Worm (Caenorhabditis elegans) whole organism, midembryonic: ENCODE measurements around the gene F46H6.5.

Source experiments
- flt-1 ChIP-seq: fragments of 200-800 bp; sonication (Bioruptor generic); IDR thresholded peaks from 2 replicates; pipeline ENCODE4 v1.3.6; 2022; ENCODE audit warnings: missing genetic modification characterization, missing compliant biosample characterization
- med-1 ChIP-seq: sonication (generic microtip); optimal IDR thresholded peaks from 2 replicates; lab custom pipeline; 2017; ENCODE audit warnings: missing genetic modification characterization, mild to moderate bottlenecking, missing compliant biosample characterization, antibody characterized with exemption, missing genetic modification reagents; ENCODE audit not compliant: insufficient read depth

DNA sequence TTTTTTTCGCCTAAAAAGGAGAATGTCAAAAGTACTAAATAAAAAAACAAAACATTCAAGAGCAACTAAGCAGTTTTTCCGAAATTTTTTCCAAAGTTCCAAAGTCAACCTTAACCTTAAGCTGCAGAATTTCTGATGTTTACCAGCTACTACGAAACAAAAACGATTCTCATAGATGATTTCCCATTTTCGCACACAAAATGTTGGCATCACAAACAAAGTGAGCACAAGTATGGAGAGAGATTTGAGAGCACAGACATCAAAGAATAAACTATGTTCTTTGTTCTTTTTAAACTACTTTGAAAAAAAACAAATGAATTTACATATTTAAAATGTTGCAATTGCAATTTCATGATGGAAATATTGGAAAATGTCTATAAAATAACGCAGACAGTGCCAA, 31.3 kb upstream of the F46H6.5 start:
- no peak for TF ChIP-seq flt-1 (GFP tag; lab: Robert Waterston, UW)
- no peak for TF ChIP-seq med-1 (GFP tag; lab: Kevin White, UChicago)
